Worm (Caenorhabditis elegans): ENCODE data around the gene des-2.

DNA sequence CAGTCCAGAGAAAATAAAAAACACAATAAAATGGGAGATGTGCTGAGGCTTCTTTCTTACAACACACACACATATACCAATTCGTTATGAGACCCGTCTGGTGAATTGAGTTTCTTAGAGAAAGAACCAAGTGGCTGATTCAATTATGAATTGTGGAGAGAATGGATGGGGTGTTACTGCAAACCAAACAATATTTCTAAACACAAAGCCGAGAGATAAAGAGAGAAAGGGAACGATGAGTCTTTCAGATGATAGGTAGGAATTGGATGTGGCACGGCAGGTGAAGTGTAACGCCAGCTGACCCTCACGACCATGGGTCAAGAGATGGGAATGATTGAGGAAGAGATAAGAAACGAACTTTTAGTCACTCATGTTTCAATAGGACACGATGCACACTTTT, 24.8 kb upstream of the des-2 start, which contains the start of gene mig-17:
- TF ChIP-seq hlh-15 (tag; optimal IDR thresholded peaks at IDR 0.05) (no peak), fkh-10 (GFP tag; optimal IDR thresholded peaks at IDR 0.05) (no peak), ama-1 (optimal IDR thresholded peaks at IDR 0.05) (no peak), nhr-232 (tag; optimal IDR thresholded peaks at IDR 0.05) (no peak), elt-2 (tag; optimal IDR thresholded peaks at IDR 0.05) (no peak), odd-2 (tag; optimal IDR thresholded peaks at IDR 0.05) (no peak), dve-1 (tag; optimal IDR thresholded peaks at IDR 0.05) (no peak), ceh-9 (tag; optimal IDR thresholded peaks at IDR 0.05) (no peak), tbx-7 (tag; optimal IDR thresholded peaks at IDR 0.05) (no peak), nfya-1 (tag; optimal IDR thresholded peaks at IDR 0.05) (no peak)

Data from whole organism, late embryonic.